Fruit fly (Drosophila melanogaster): ENCODE data around the gene CG31287.

CG31287 gene

dm6 chr3R:16223252-16224037, 20.3 kb downstream of the CG31287 start (continued):
- TF ChIP-seq CG15336 (GFP tag; IDR thresholded peaks at IDR 0.05) (no peak; the same call in 1 of the 2 replicates), CG11294 (GFP tag; IDR thresholded peaks at IDR 0.05) (no peak), dsx (GFP tag; optimal IDR thresholded peaks at IDR 0.05; ENCODE audit: poor library complexity, severe bottlenecking) (peak; percentile 71), Gug (GFP tag; IDR thresholded peaks at IDR 0.05) (no peak), Hr38 (GFP tag; optimal IDR thresholded peaks at IDR 0.05) (no peak), cyc (GFP tag; optimal IDR thresholded peaks at IDR 0.05) (peak; percentile 19), CG34406 (GFP tag; optimal IDR thresholded peaks at IDR 0.05) (no peak), CG32006 (GFP tag; optimal IDR thresholded peaks at IDR 0.05) (peak; percentile 91), Lpt (GFP tag; optimal IDR thresholded peaks at IDR 0.05) (peak; percentile 70), dac (GFP tag; optimal IDR thresholded peaks at IDR 0.05) (peak; percentile 69), fd59A (GFP tag; optimal IDR thresholded peaks at IDR 0.05) (no peak), vri (GFP tag; optimal IDR thresholded peaks at IDR 0.05) (no peak), svp (GFP tag) (peak; percentile 74), Eip78C (GFP tag) (peak; percentile 90), Hr4 (GFP tag; optimal IDR thresholded peaks at IDR 0.05) (peak; percentile 78), fkh (GFP tag; optimal IDR thresholded peaks at IDR 0.05) (no peak), Eip93F (GFP tag; optimal IDR thresholded peaks at IDR 0.05) (no peak), CG7368 (GFP tag; optimal IDR thresholded peaks at IDR 0.05) (peak; percentile 2), CG8119 (GFP tag; IDR thresholded peaks at IDR 0.05) (no peak), CG1621 (tag; optimal IDR thresholded peaks at IDR 0.05) (peak; percentile 24), CG6163 (GFP tag; IDR thresholded peaks at IDR 0.05) (peak; percentile 16; the same call in 1 of the 3 replicates)

DNA sequence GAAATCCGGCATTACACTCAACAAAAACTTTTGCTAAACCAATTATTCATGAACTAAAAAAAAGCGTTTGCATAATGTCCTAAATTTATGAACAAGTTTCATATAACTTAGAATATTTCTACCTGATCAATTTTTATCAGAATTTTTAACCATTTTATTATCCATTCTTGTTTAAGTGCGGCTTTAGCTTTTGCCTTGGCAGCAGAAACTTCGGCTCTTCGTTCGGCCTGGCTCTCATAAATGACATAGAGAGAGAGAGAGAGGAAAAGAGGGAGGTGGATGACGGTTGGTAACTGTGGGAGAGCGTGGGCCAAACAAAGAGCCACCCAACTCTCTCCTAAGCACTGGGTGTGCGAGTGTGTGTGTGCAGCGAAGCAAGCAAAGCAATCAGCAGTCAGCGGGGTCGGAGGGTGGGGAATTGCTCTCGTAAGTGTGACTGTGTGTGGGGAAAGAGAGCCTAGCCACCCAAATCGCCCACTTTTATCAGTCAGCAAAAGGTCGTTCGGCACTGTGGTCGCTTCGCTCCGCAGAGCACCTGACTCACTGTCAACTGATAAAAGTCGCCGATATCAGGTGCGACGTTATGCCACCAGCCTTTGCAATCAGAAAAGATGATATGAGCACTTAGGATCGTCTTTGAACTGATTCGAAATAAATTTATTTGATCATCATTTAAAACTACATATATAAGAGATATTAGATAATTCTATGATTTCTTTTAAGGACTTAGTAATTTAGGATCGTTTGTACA, 21.4 kb downstream of the CG31287 start:
- TF ChIP-seq Eip75B (GFP tag; optimal IDR thresholded peaks at IDR 0.05), result peak; percentile 97
- peak; percentile 90 for TF ChIP-seq lz (GFP tag; optimal IDR thresholded peaks at IDR 0.05)
- peak; percentile 96 for TF ChIP-seq CG32006 (GFP tag; optimal IDR thresholded peaks at IDR 0.05)
- TF ChIP-seq svp (GFP tag), result peak; percentile 93
- TF ChIP-seq pdm3 (GFP tag; optimal IDR thresholded peaks at IDR 0.05), result peak; percentile 97
- peak; percentile 84 for TF ChIP-seq CG31627 (GFP tag; optimal IDR thresholded peaks at IDR 0.05)
- TF ChIP-seq net (GFP tag; optimal IDR thresholded peaks at IDR 0.05), result peak; percentile 96
- peak; percentile 85 for TF ChIP-seq Hr39 (GFP tag; optimal IDR thresholded peaks at IDR 0.05)
- TF ChIP-seq CG11294 (GFP tag; IDR thresholded peaks at IDR 0.05), result no peak
- TF ChIP-seq CG34406 (GFP tag; optimal IDR thresholded peaks at IDR 0.05), result peak; percentile 93
- peak; percentile 96 for TF ChIP-seq achi (GFP tag; optimal IDR thresholded peaks at IDR 0.05)
- TF ChIP-seq vri (GFP tag; optimal IDR thresholded peaks at IDR 0.05), result peak; percentile 87
- TF ChIP-seq Met (GFP tag; optimal IDR thresholded peaks at IDR 0.05), result peak; percentile 90
- peak; percentile 94 for TF ChIP-seq acj6 (GFP tag; optimal IDR thresholded peaks at IDR 0.05)
- peak; percentile 84 for TF ChIP-seq CG8319 (GFP tag; optimal IDR thresholded peaks at IDR 0.05)
- TF ChIP-seq cyc (GFP tag; optimal IDR thresholded peaks at IDR 0.05), result peak; percentile 89
- peak; percentile 83 for TF ChIP-seq CG11902 (GFP tag; optimal IDR thresholded peaks at IDR 0.05)
- TF ChIP-seq CG6792 (GFP tag; optimal IDR thresholded peaks at IDR 0.05), result peak; percentile 95
- TF ChIP-seq fd59A (GFP tag; optimal IDR thresholded peaks at IDR 0.05), result peak; percentile 97
- peak; percentile 92 for TF ChIP-seq CG16779 (tag; optimal IDR thresholded peaks at IDR 0.05)
- TF ChIP-seq Gug (GFP tag; IDR thresholded peaks at IDR 0.05), result no peak
- peak; percentile 61 for TF ChIP-seq CG6854 (GFP tag; optimal IDR thresholded peaks at IDR 0.05)
- peak; percentile 96 for TF ChIP-seq CG1621 (tag; optimal IDR thresholded peaks at IDR 0.05)
- peak; percentile 98 for TF ChIP-seq CG3032 (tag; optimal IDR thresholded peaks at IDR 0.05)
- TF ChIP-seq Sox102F (GFP tag; optimal IDR thresholded peaks at IDR 0.05), result peak; percentile 83
- TF ChIP-seq CG8632 (GFP tag; optimal IDR thresholded peaks at IDR 0.05), result peak; percentile 94
- TF ChIP-seq Hr4 (GFP tag; optimal IDR thresholded peaks at IDR 0.05), result peak; percentile 98
- TF ChIP-seq ss (GFP tag; optimal IDR thresholded peaks at IDR 0.05), result peak; percentile 97 to 98
- peak; percentile 96 for TF ChIP-seq Lpt (GFP tag; optimal IDR thresholded peaks at IDR 0.05)
- no peak for TF ChIP-seq CG15336 (GFP tag; IDR thresholded peaks at IDR 0.05)
- peak; percentile 97 for TF ChIP-seq CG3919 (GFP tag; optimal IDR thresholded peaks at IDR 0.05)
- peak; percentile 94 for TF ChIP-seq CG4318 (GFP tag; optimal IDR thresholded peaks at IDR 0.05)
- peak; percentile 92 for TF ChIP-seq esn (GFP tag; optimal IDR thresholded peaks at IDR 0.05)
- TF ChIP-seq Sox14 (GFP tag; optimal IDR thresholded peaks at IDR 0.05), result peak; percentile 96
- peak; percentile 82 for TF ChIP-seq Smox (GFP tag; optimal IDR thresholded peaks at IDR 0.05)
- no peak for TF ChIP-seq eg (GFP tag; IDR thresholded peaks at IDR 0.05)
- TF ChIP-seq CG10669 (GFP tag; optimal IDR thresholded peaks at IDR 0.05), result peak; percentile 98

Measured in whole organism, prepupa.